Worm (Caenorhabditis elegans): Measurements from ENCODE around the gene bcmo-2.

ce11 chrII:3951354-3951753, 40.7 kb upstream of the bcmo-2 start:
- TF ChIP-seq W03F9.2 (tag; optimal IDR thresholded peaks at IDR 0.05) (no peak), dao-5 (tag; optimal IDR thresholded peaks at IDR 0.05) (no peak), him-1 (tag; optimal IDR thresholded peaks at IDR 0.05) (no peak)

Data from whole organism, L4/young adult.